Fruit fly (Drosophila melanogaster): ENCODE results near the gene CG33673.
A peak's percentile ranks its signal among the peaks of the same experiment; 100 is the strongest.

The CG33673 gene

dm6 chr2L:1988192-1988561 lies 41.6 kb upstream of the CG33673 start, which contains the start of gene Npc2a (continued):
- no peak for TF ChIP-seq lbe (GFP tag; optimal IDR thresholded peaks at IDR 0.05)
- no peak for TF ChIP-seq D19A (tag; optimal IDR thresholded peaks at IDR 0.05)
- no peak for TF ChIP-seq dati (GFP tag; IDR thresholded peaks at IDR 0.05)
- TF ChIP-seq CG17612 (GFP tag; IDR thresholded peaks at IDR 0.05), result no peak
- peak; percentile 32 for TF ChIP-seq Ets65A (GFP tag)
- TF ChIP-seq CoRest (tag; optimal IDR thresholded peaks at IDR 0.05), result no peak
- no peak for TF ChIP-seq nmo (GFP tag; optimal IDR thresholded peaks at IDR 0.05)
- no peak for TF ChIP-seq CG14860 (GFP tag; IDR thresholded peaks at IDR 0.05; ENCODE audit: partially characterized antibody)
- no peak for TF ChIP-seq MESR4 (GFP tag; optimal IDR thresholded peaks at IDR 0.05)
- no peak for TF ChIP-seq da (GFP tag; optimal IDR thresholded peaks at IDR 0.05)
- no peak for TF ChIP-seq ken (GFP tag; IDR thresholded peaks at IDR 0.05)
- no peak for TF ChIP-seq ham (GFP tag; IDR thresholded peaks at IDR 0.05)
- TF ChIP-seq CG13775 (GFP tag; optimal IDR thresholded peaks at IDR 0.05), result no peak
- no peak for TF ChIP-seq CG18476 (GFP tag; optimal IDR thresholded peaks at IDR 0.05)
- TF ChIP-seq CG9727 (GFP tag; optimal IDR thresholded peaks at IDR 0.05), result no peak
- TF ChIP-seq CG8089 (GFP tag; optimal IDR thresholded peaks at IDR 0.05), result no peak
- peak; percentile 7; the same call in 1 of the 2 replicates for TF ChIP-seq MBD-R2 (GFP tag; IDR thresholded peaks at IDR 0.05)
- no peak for TF ChIP-seq CG13123 (GFP tag; optimal IDR thresholded peaks at IDR 0.05)
- TF ChIP-seq CG1603 (tag; optimal IDR thresholded peaks at IDR 0.05), result no peak
- TF ChIP-seq bigmax (GFP tag; optimal IDR thresholded peaks at IDR 0.05), result no peak
- no peak for TF ChIP-seq CG7963 (GFP tag; IDR thresholded peaks at IDR 0.05; ENCODE audit: partially characterized antibody)
- no peak for TF ChIP-seq Eip74EF (GFP tag; optimal IDR thresholded peaks at IDR 0.05)
- TF ChIP-seq inv (GFP tag; IDR thresholded peaks at IDR 0.05; ENCODE audit: partially characterized antibody), result no peak
- no peak for TF ChIP-seq hb (GFP tag; IDR thresholded peaks at IDR 0.05; ENCODE audit: partially characterized antibody)
- TF ChIP-seq ci (GFP tag; IDR thresholded peaks at IDR 0.05), result 0 out of 3 replicates have a peak, but pooled peaks have one; percentile 28
- no peak for TF ChIP-seq CG10565 (GFP tag; optimal IDR thresholded peaks at IDR 0.05)
- no peak for TF ChIP-seq vvl (GFP tag; IDR thresholded peaks at IDR 0.05)
- TF ChIP-seq bowl (GFP tag; IDR thresholded peaks at IDR 0.05), result no peak
- no peak for TF ChIP-seq Bteb2 (GFP tag; optimal IDR thresholded peaks at IDR 0.05)
- TF ChIP-seq tup (GFP tag; optimal IDR thresholded peaks at IDR 0.05), result no peak
- TF ChIP-seq CG9797 (GFP tag; optimal IDR thresholded peaks at IDR 0.05), result no peak
- TF ChIP-seq so (GFP tag; IDR thresholded peaks at IDR 0.05), result 0 out of 3 replicates have a peak, but pooled peaks have one; percentile 31

dm6 chr2L:1987434-1988191 lies 41.1 kb upstream of the CG33673 start, which contains the start of gene Got2:
Gene Got2 (minus strand): TSS chr2L:1987758.
- no peak for TF ChIP-seq HLH54F (GFP tag; optimal IDR thresholded peaks at IDR 0.05)
- TF ChIP-seq inv (GFP tag; IDR thresholded peaks at IDR 0.05; ENCODE audit: partially characterized antibody), result peak; percentile 87
- TF ChIP-seq Ada2b (GFP tag; IDR thresholded peaks at IDR 0.05), result peak; percentile 37; the same call in 1 of the 2 replicates
- TF ChIP-seq BtbVII (GFP tag; optimal IDR thresholded peaks at IDR 0.05), result no peak
- peak; percentile 85 for TF ChIP-seq knrl (GFP tag; IDR thresholded peaks at IDR 0.05; ENCODE audit: partially characterized antibody)
- peak; percentile 25; the same call in 1 of the 2 replicates for TF ChIP-seq lmd (GFP tag; IDR thresholded peaks at IDR 0.05)
- peak; percentile 87 for TF ChIP-seq amos (GFP tag; IDR thresholded peaks at IDR 0.05; ENCODE audit: partially characterized antibody)
- TF ChIP-seq CG7556 (GFP tag; optimal IDR thresholded peaks at IDR 0.05), result peak; percentile 48
- TF ChIP-seq CG2202 (tag; optimal IDR thresholded peaks at IDR 0.05), result no peak
- TF ChIP-seq PHDP (tag; optimal IDR thresholded peaks at IDR 0.05), result peak; percentile 10
- peak; percentile 15 for TF ChIP-seq CG12769 (tag; optimal IDR thresholded peaks at IDR 0.05)
- no peak for TF ChIP-seq CG15696 (tag; optimal IDR thresholded peaks at IDR 0.05)
- peak; percentile 49 for TF ChIP-seq Dek (tag; optimal IDR thresholded peaks at IDR 0.05)
- peak; percentile 77; the same call in 2 of the 3 replicates for TF ChIP-seq hb (GFP tag; IDR thresholded peaks at IDR 0.05; ENCODE audit: partially characterized antibody)
- TF ChIP-seq CG6654 (GFP tag; optimal IDR thresholded peaks at IDR 0.05), result no peak
- TF ChIP-seq CG10147 (GFP tag; optimal IDR thresholded peaks at IDR 0.05), result no peak
- TF ChIP-seq CG12744 (GFP tag; optimal IDR thresholded peaks at IDR 0.05), result no peak
- TF ChIP-seq ranshi (GFP tag; IDR thresholded peaks at IDR 0.05), result no peak
- TF ChIP-seq bbx (GFP tag; IDR thresholded peaks at IDR 0.05; ENCODE audit: partially characterized antibody), result peak; percentile 81
